Worm (Caenorhabditis elegans) whole organism, early embryonic: Measurements from ENCODE around the gene T13C5.9.

Experiments used
- B0310.2 ChIP-seq: sonication (generic microtip); optimal IDR thresholded peaks from 2 replicates; lab custom pipeline; 2016; ENCODE audit warnings: mild to moderate bottlenecking, missing genetic modification characterization, missing compliant biosample characterization
- F13C5.2 ChIP-seq: sonication (generic microtip); optimal IDR thresholded peaks from 2 replicates; lab custom pipeline; 2017; ENCODE audit warnings: mild to moderate bottlenecking, missing genetic modification characterization, inconsistent platforms, missing compliant biosample characterization
- aly-1 ChIP-seq: sonication (generic microtip); optimal IDR thresholded peaks from 2 replicates; lab custom pipeline; 2016; ENCODE audit warnings: missing genetic modification characterization, missing compliant biosample characterization
- ama-1 ChIP-seq: fragments of 150-350 bp; optimal IDR thresholded peaks from 2 replicates; lab custom pipeline; 2014
- ceh-13 ChIP-seq: fragments of 200-800 bp; sonication (Bioruptor generic); optimal IDR thresholded peaks from 2 replicates; lab custom pipeline; 2018; ENCODE audit warnings: mild to moderate bottlenecking, missing genetic modification characterization, missing compliant biosample characterization
- ceh-36 ChIP-seq: sonication (generic microtip); optimal IDR thresholded peaks from 2 replicates; lab custom pipeline; 2016; ENCODE audit warnings: missing genetic modification characterization, inconsistent platforms, missing compliant biosample characterization
- ets-7 ChIP-seq: sonication (generic microtip); optimal IDR thresholded peaks from 2 replicates; lab custom pipeline; 2016; ENCODE audit warnings: missing genotype, missing genetic modification characterization, missing compliant biosample characterization
- flt-1 ChIP-seq: fragments of 200-800 bp; sonication (Bioruptor generic); IDR thresholded peaks from 2 replicates; pipeline ENCODE4 v1.3.6; 2022; ENCODE audit warnings: missing genetic modification characterization, missing compliant biosample characterization
- hmbx-1 ChIP-seq: sonication (generic microtip); optimal IDR thresholded peaks from 2 replicates; lab custom pipeline; 2016; ENCODE audit warnings: mild to moderate bottlenecking, missing genetic modification characterization, missing compliant biosample characterization
- hmg-4 ChIP-seq: fragments of 200-800 bp; sonication (Bioruptor generic); optimal IDR thresholded peaks from 2 replicates; lab custom pipeline; 2018; ENCODE audit warnings: mild to moderate bottlenecking, missing genetic modification characterization, missing compliant biosample characterization
- hnd-1 ChIP-seq: sonication (generic microtip); optimal IDR thresholded peaks from 2 replicates; lab custom pipeline; 2016; ENCODE audit warnings: missing genetic modification characterization, missing compliant biosample characterization
- pes-1 ChIP-seq: fragments of 200-800 bp; sonication (Bioruptor generic); IDR thresholded peaks from 2 replicates; pipeline ENCODE4 v1.3.6; 2022; ENCODE audit warnings: missing genetic modification reagents, missing genetic modification characterization, missing compliant biosample characterization
- scrt-1 ChIP-seq: fragments of 200-800 bp; sonication (Bioruptor generic); IDR thresholded peaks from 2 replicates; pipeline ENCODE4 v1.3.6; 2022; ENCODE audit warnings: missing genetic modification characterization, missing compliant biosample characterization
- sea-1 ChIP-seq: fragments of 200-800 bp; sonication (Bioruptor generic); conservative IDR thresholded peaks from 2 replicates; pipeline ENCODE4 v1.3.6; 2022; ENCODE audit warnings: missing genetic modification characterization, missing compliant biosample characterization
- tbx-11 ChIP-seq: fragments of 200-800 bp; sonication (Bioruptor generic); IDR thresholded peaks from 2 replicates; pipeline ENCODE4 v1.3.6; 2022; ENCODE audit warnings: missing genetic modification characterization, missing compliant biosample characterization
- tbx-37 ChIP-seq: fragments of 200-800 bp; sonication (Bioruptor generic); conservative IDR thresholded peaks from 2 replicates; pipeline ENCODE4 v1.3.6; 2022; ENCODE audit warnings: missing genetic modification reagents, missing genetic modification characterization, missing compliant biosample characterization
- tra-4 ChIP-seq: sonication (generic microtip); optimal IDR thresholded peaks from 2 replicates; lab custom pipeline; 2017; ENCODE audit warnings: missing genetic modification characterization, missing compliant biosample characterization

Gene T13C5.9

DNA sequence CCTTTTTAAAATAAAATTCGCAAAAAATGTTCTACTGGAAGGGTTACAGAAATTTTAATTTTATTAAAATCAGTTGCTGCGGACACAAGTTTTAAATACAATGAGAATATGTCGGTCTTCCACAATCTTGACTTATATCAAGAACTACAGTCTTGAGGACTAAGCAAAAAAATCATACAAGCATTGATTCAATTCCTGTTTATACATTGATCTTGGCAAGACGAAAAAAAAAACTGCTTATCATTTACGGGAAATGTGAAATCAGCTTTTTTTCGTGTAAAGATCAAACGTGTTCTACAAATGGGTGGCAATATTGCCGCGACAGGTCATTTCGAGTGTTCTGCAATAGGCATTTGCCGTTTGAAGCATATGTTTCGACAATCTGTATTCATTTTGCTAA, 5.3 kb upstream of the T13C5.9 start, which contains the start of gene T13C5.2:
T13C5.2 (plus strand) TSS at position 301 of the 400 bp plus-strand sequence.
- TF ChIP-seq hmg-4 (GFP tag; lab: Kevin White, UChicago) (no peak), sea-1 (GFP tag; lab: Robert Waterston, UW) (no peak), hmbx-1 (tag; lab: Kevin White, UChicago) (no peak), hnd-1 (tag; lab: Kevin White, UChicago) (no peak), pes-1 (GFP tag; lab: Robert Waterston, UW) (no peak), flt-1 (GFP tag; lab: Robert Waterston, UW) (no peak), ceh-13 (GFP tag; lab: Kevin White, UChicago) (no peak), tbx-37 (no peak), tbx-11 (no peak), ceh-36 (tag; lab: Kevin White, UChicago) (no peak), scrt-1 (no peak), ets-7 (tag; lab: Kevin White, UChicago) (no peak), tra-4 (tag; lab: Kevin White, UChicago) (no peak)

- no peak for TF ChIP-seq scrt-1
- TF ChIP-seq ets-7 (tag; lab: Kevin White, UChicago), result no peak
- no peak for TF ChIP-seq F13C5.2
- TF ChIP-seq ceh-13 (GFP tag; lab: Kevin White, UChicago), result no peak
- no peak for TF ChIP-seq aly-1 (tag; lab: Kevin White, UChicago)
- TF ChIP-seq ama-1 (lab: Kevin White, UChicago), result no peak
- TF ChIP-seq tbx-37, result no peak
- no peak for TF ChIP-seq hnd-1 (tag; lab: Kevin White, UChicago)
- no peak for TF ChIP-seq ceh-36 (tag; lab: Kevin White, UChicago)
- TF ChIP-seq pes-1 (GFP tag; lab: Robert Waterston, UW), result no peak
- no peak for TF ChIP-seq flt-1 (GFP tag; lab: Robert Waterston, UW)
- TF ChIP-seq sea-1 (GFP tag; lab: Robert Waterston, UW), result no peak
- TF ChIP-seq hmbx-1 (tag; lab: Kevin White, UChicago), result no peak
- no peak for TF ChIP-seq hmg-4 (GFP tag; lab: Kevin White, UChicago)
- no peak for TF ChIP-seq tra-4 (tag; lab: Kevin White, UChicago)
- no peak for TF ChIP-seq B0310.2 (tag; lab: Kevin White, UChicago)
- no peak for TF ChIP-seq tbx-11
Measured at ce11 chrX:6187848-6188247, 2.2 kb upstream of the T13C5.9 start, which contains the start of gene T13C5.10. Gene T13C5.10, plus strand, starts transcription at chrX:6188148.

ce11 chrX:6194191-6194724, 4.2 kb downstream of the T13C5.9 start, which contains the start of gene ceh-54:
Gene ceh-54, minus strand, starts transcription at chrX:6194241.
- no peak for TF ChIP-seq hnd-1 (tag; lab: Kevin White, UChicago)
- TF ChIP-seq hmg-4 (GFP tag; lab: Kevin White, UChicago), result no peak
- no peak for TF ChIP-seq tbx-37

DNA sequence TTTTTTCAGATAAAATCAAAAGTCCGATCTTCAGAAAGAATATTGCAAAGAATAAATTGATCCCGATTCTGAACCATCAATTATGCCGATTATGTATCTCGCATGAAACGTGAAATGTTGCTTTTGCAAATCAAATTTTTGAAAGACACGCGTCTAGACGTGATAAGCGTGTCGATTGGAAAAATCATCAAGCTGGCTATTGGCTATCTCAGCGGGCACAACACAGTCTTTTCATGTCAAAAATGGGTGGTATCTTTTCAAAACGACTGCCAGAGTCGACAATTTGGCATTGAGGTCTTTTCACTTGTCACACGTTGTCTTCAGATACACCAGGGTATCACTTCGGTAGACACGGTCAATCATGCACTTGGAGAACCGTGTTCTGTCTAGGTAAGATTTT, 6.6 kb downstream of the T13C5.9 start, which contains the start of gene daf-9:
daf-9 (plus strand) TSS at position 301 of the 400 bp plus-strand sequence.
- TF ChIP-seq sea-1 (GFP tag; lab: Robert Waterston, UW) (no peak), pes-1 (GFP tag; lab: Robert Waterston, UW) (no peak), F13C5.2 (no peak), scrt-1 (no peak), ceh-36 (tag; lab: Kevin White, UChicago) (no peak)

- TF ChIP-seq sea-1 (GFP tag; lab: Robert Waterston, UW) (no peak), hmg-4 (GFP tag; lab: Kevin White, UChicago) (no peak), hmbx-1 (tag; lab: Kevin White, UChicago) (no peak), tra-4 (tag; lab: Kevin White, UChicago) (no peak), flt-1 (GFP tag; lab: Robert Waterston, UW) (no peak), tbx-37 (no peak), pes-1 (GFP tag; lab: Robert Waterston, UW) (no peak), F13C5.2 (no peak), aly-1 (tag; lab: Kevin White, UChicago) (no peak), tbx-11 (no peak), B0310.2 (tag; lab: Kevin White, UChicago) (no peak), scrt-1 (no peak), hnd-1 (tag; lab: Kevin White, UChicago) (no peak), ets-7 (tag; lab: Kevin White, UChicago) (no peak), ceh-36 (tag; lab: Kevin White, UChicago) (no peak), ceh-13 (GFP tag; lab: Kevin White, UChicago) (no peak), ama-1 (lab: Kevin White, UChicago) (no peak)
Measured at ce11 chrX:6201542-6201941, 11.5 kb downstream of the T13C5.9 start.

DNA sequence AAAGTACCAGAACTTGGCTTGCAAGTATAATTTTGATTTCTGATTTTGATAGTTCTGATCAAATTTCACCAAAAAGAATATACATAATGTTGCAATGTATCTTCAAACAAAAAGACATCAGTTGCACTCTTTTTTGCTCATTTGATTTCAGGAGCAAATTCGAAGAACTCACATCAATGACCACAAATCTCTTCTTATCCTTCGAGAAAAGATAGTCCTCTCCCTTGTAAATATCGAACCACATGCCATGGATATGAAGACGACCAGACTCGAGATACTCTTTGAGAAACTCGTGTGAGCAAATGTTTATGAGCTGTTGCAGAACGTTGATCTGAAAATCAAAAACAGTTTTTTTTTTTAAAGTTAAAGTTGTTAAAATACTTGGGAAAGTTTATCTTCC, 12.8 kb downstream of the T13C5.9 start:
- TF ChIP-seq tbx-37 (no peak), ceh-13 (GFP tag; lab: Kevin White, UChicago) (no peak), B0310.2 (tag; lab: Kevin White, UChicago) (no peak), hmbx-1 (tag; lab: Kevin White, UChicago) (no peak), ets-7 (tag; lab: Kevin White, UChicago) (no peak), tra-4 (tag; lab: Kevin White, UChicago) (no peak), F13C5.2 (no peak), scrt-1 (no peak), ama-1 (lab: Kevin White, UChicago) (no peak), ceh-36 (tag; lab: Kevin White, UChicago) (no peak), sea-1 (GFP tag; lab: Robert Waterston, UW) (no peak), flt-1 (GFP tag; lab: Robert Waterston, UW) (no peak), aly-1 (tag; lab: Kevin White, UChicago) (no peak), hnd-1 (tag; lab: Kevin White, UChicago) (no peak)

DNA sequence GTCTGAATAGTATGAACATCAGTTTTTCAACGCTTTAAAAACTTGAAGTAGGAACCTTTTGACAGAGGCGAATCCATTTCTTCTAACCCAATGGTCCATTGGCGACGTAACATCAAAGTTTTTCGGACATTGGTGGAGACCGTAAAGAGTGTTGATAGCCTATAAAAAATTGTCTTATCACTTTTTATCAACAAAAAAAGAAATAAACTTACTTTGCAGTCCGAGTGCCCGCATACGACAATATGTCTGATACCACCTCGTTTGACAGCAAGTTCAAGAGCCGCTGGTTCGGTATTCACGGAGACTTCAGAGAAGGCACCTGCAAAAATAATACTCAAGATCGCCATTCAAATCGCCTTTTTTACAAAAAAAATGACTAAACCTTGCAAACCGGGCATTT, 13.3 kb downstream of the T13C5.9 start:
- no peak for TF ChIP-seq F13C5.2
- TF ChIP-seq sea-1 (GFP tag; lab: Robert Waterston, UW), result no peak
- TF ChIP-seq tra-4 (tag; lab: Kevin White, UChicago), result no peak
- TF ChIP-seq scrt-1, result no peak
- no peak for TF ChIP-seq hmbx-1 (tag; lab: Kevin White, UChicago)
- TF ChIP-seq tbx-37, result no peak
- no peak for TF ChIP-seq hmg-4 (GFP tag; lab: Kevin White, UChicago)
- no peak for TF ChIP-seq ceh-13 (GFP tag; lab: Kevin White, UChicago)
- TF ChIP-seq flt-1 (GFP tag; lab: Robert Waterston, UW), result no peak
- no peak for TF ChIP-seq B0310.2 (tag; lab: Kevin White, UChicago)
- TF ChIP-seq ceh-36 (tag; lab: Kevin White, UChicago), result no peak
- TF ChIP-seq hnd-1 (tag; lab: Kevin White, UChicago), result no peak
- TF ChIP-seq pes-1 (GFP tag; lab: Robert Waterston, UW), result no peak
